Worm (Caenorhabditis elegans) whole organism, L4 larva: ENCODE measurements around the gene dnj-15.
"Not testable (repeated sequence)": the region's sequence is repeated elsewhere in the genome, so short reads cannot be mapped to it uniquely, and the experiment has no call there.

Experiments
- D1046.2 ChIP-seq: fragments of 200-800 bp; sonication (Bioruptor generic); IDR thresholded peaks from 2 replicates; pipeline ENCODE4 v1.3.6; 2022; ENCODE audit warnings: missing genetic modification characterization, missing compliant biosample characterization
- F37D6.2 ChIP-seq: sonication (generic microtip); optimal IDR thresholded peaks from 2 replicates; lab custom pipeline; 2016; ENCODE audit warnings: mild to moderate bottlenecking, missing genetic modification characterization, missing compliant biosample characterization
- R02D3.7 ChIP-seq: fragments of 150-350 bp; sonication (generic microtip); optimal IDR thresholded peaks from 3 replicates; lab custom pipeline; 2014; ENCODE audit warnings: missing biosample characterization, missing genetic modification characterization
- T20F7.1 ChIP-seq: fragments of 200-800 bp; sonication (Bioruptor generic); optimal IDR thresholded peaks from 2 replicates; lab custom pipeline; 2018; ENCODE audit warnings: mild to moderate bottlenecking, missing genetic modification characterization, missing compliant biosample characterization
- T26A8.4 ChIP-seq: fragments of 200-800 bp; sonication (Bioruptor generic); IDR thresholded peaks from 2 replicates; pipeline ENCODE4 v1.3.6; 2022; ENCODE audit warnings: missing genetic modification characterization, missing compliant biosample characterization
- ZK546.5 ChIP-seq, 2 experiments: sonication (generic microtip); optimal IDR thresholded peaks; 2 replicates each; lab custom pipeline; 2017; ENCODE audit warnings: missing biosample characterization in 2 of 2, missing genetic modification characterization in 2 of 2
- arid-1 ChIP-seq: fragments of 200-800 bp; sonication (Bioruptor generic); conservative IDR thresholded peaks from 2 replicates; pipeline ENCODE4 v1.3.6; 2022; ENCODE audit warnings: missing genetic modification reagents, missing genetic modification characterization, missing compliant biosample characterization
- ceh-20 ChIP-seq: fragments of 200-800 bp; sonication (Bioruptor generic); IDR thresholded peaks from 2 replicates; pipeline ENCODE4 v1.3.6; 2022; ENCODE audit warnings: missing genetic modification reagents, missing genetic modification characterization, missing compliant biosample characterization
- ceh-32 ChIP-seq: sonication (generic microtip); optimal IDR thresholded peaks from 2 replicates; lab custom pipeline; 2016; ENCODE audit warnings: mild to moderate bottlenecking, missing genetic modification characterization, missing compliant biosample characterization; ENCODE audit not compliant: poor library complexity
- ceh-44 ChIP-seq: fragments of 200-800 bp; sonication (Bioruptor generic); IDR thresholded peaks from 2 replicates; pipeline ENCODE4 v1.3.6; 2022; ENCODE audit warnings: missing genetic modification reagents, missing genetic modification characterization, missing compliant biosample characterization
- ceh-62 ChIP-seq: sonication (generic microtip); optimal IDR thresholded peaks from 2 replicates; lab custom pipeline; 2017; ENCODE audit warnings: missing biosample characterization, missing genetic modification characterization
- ceh-82 ChIP-seq: sonication (generic microtip); optimal IDR thresholded peaks from 2 replicates; lab custom pipeline; 2017; ENCODE audit warnings: missing biosample characterization, missing genetic modification characterization
- cey-2 ChIP-seq: sonication (generic microtip); optimal IDR thresholded peaks from 3 replicates; lab custom pipeline; 2017; ENCODE audit warnings: missing genetic modification characterization, mild to moderate bottlenecking, missing compliant biosample characterization, antibody characterized with exemption, borderline replicate concordance; ENCODE audit not compliant: insufficient read depth
- daf-12 ChIP-seq: fragments of 150-350 bp; optimal IDR thresholded peaks from 2 replicates; lab custom pipeline; 2014; ENCODE audit warnings: missing biosample characterization, missing genetic modification reagents, missing genetic modification characterization
- dmd-6 ChIP-seq: fragments of 200-800 bp; sonication (Bioruptor generic); IDR thresholded peaks from 2 replicates; pipeline ENCODE4 v1.3.6; 2022; ENCODE audit warnings: missing genetic modification reagents, missing genetic modification characterization, missing compliant biosample characterization
- dmd-9 ChIP-seq: fragments of 200-800 bp; sonication (Bioruptor generic); IDR thresholded peaks from 2 replicates; pipeline ENCODE4 v1.3.6; 2022; ENCODE audit warnings: missing genetic modification reagents, missing genetic modification characterization, missing compliant biosample characterization
- dve-1 ChIP-seq: sonication (generic microtip); optimal IDR thresholded peaks from 2 replicates; lab custom pipeline; 2017; ENCODE audit warnings: antibody characterized with exemption, mild to moderate bottlenecking, missing genetic modification characterization, missing compliant biosample characterization; ENCODE audit not compliant: insufficient read depth
- egl-27 ChIP-seq: sonication (generic microtip); optimal IDR thresholded peaks from 3 replicates; lab custom pipeline; 2017; ENCODE audit warnings: missing biosample characterization, missing genetic modification reagents, missing genetic modification characterization
- fkh-10 ChIP-seq: fragments of 150-350 bp; optimal IDR thresholded peaks from 2 replicates; lab custom pipeline; 2014; ENCODE audit warnings: missing biosample characterization, missing genetic modification reagents, missing genetic modification characterization
- fos-1 ChIP-seq: fragments of 150-350 bp; optimal IDR thresholded peaks from 2 replicates; lab custom pipeline; 2014; ENCODE audit warnings: missing biosample characterization, missing genetic modification characterization
- hif-1 ChIP-seq, 2 experiments: sonication (generic microtip); optimal IDR thresholded peaks; 2 replicates each; lab custom pipeline; 2016 to 2017; ENCODE audit warnings: missing compliant biosample characterization in 2 of 2, missing genetic modification characterization in 2 of 2, missing genetic modification reagents in 2 of 2, missing genotype in 2 of 2, mild to moderate bottlenecking in 1 of 2
- lin-29 ChIP-seq: fragments of 200-800 bp; sonication (Bioruptor generic); IDR thresholded peaks from 2 replicates; pipeline ENCODE4 v1.3.6; 2022; ENCODE audit warnings: missing genetic modification reagents, missing genetic modification characterization, missing compliant biosample characterization
- lir-3 ChIP-seq: sonication (generic microtip); optimal IDR thresholded peaks from 2 replicates; lab custom pipeline; 2016; ENCODE audit warnings: mild to moderate bottlenecking, missing genetic modification characterization, missing compliant biosample characterization
- madf-9 ChIP-seq: fragments of 200-800 bp; sonication (Bioruptor generic); conservative IDR thresholded peaks from 2 replicates; pipeline ENCODE4 v1.3.6; 2022; ENCODE audit warnings: missing genetic modification reagents, missing genetic modification characterization, missing compliant biosample characterization
- mxl-3 ChIP-seq: fragments of 200-800 bp; sonication (Bioruptor generic); optimal IDR thresholded peaks from 2 replicates; lab custom pipeline; 2018; ENCODE audit warnings: mild to moderate bottlenecking, missing genetic modification characterization, missing compliant biosample characterization
- nhr-10 ChIP-seq: fragments of 150-350 bp; optimal IDR thresholded peaks from 2 replicates; lab custom pipeline; 2014; ENCODE audit warnings: missing biosample characterization, missing genetic modification characterization
- nhr-11 ChIP-seq: fragments of 150-350 bp; optimal IDR thresholded peaks from 2 replicates; lab custom pipeline; 2014; ENCODE audit warnings: missing biosample characterization, missing genetic modification characterization
- nhr-41 ChIP-seq: fragments of 200-800 bp; sonication (Bioruptor generic); IDR thresholded peaks from 2 replicates; pipeline ENCODE4 v1.3.6; 2022; ENCODE audit warnings: missing genetic modification reagents, missing genetic modification characterization, missing compliant biosample characterization
- nhr-48 ChIP-seq: sonication (generic microtip); optimal IDR thresholded peaks from 2 replicates; lab custom pipeline; 2016; ENCODE audit warnings: mild to moderate bottlenecking, missing genetic modification characterization, missing compliant biosample characterization
- pha-4 ChIP-seq, 2 experiments: fragments of 150-350 bp in 1 of 2; fragments of 200-800 bp in 1 of 2; sonication (Bioruptor generic) in 1 of 2; IDR thresholded peaks in 1 of 2; optimal IDR thresholded peaks in 1 of 2; 2 replicates each; pipeline versions ENCODE4 v1.3.6 to Lab custom; 2014 to 2022; ENCODE audit warnings: missing genetic modification characterization in 2 of 2, missing genetic modification reagents in 2 of 2, missing biosample characterization in 1 of 2, missing compliant biosample characterization in 1 of 2
- pqm-1 ChIP-seq: sonication (generic microtip); optimal IDR thresholded peaks from 2 replicates; lab custom pipeline; 2017; ENCODE audit warnings: missing biosample characterization, missing genetic modification characterization
- sdz-12 ChIP-seq: fragments of 200-800 bp; sonication (Bioruptor generic); optimal IDR thresholded peaks from 2 replicates; lab custom pipeline; 2018; ENCODE audit warnings: mild to moderate bottlenecking, missing genetic modification characterization, missing compliant biosample characterization
- snpc-1.2 ChIP-seq: fragments of 200-800 bp; sonication (Bioruptor generic); IDR thresholded peaks from 2 replicates; pipeline ENCODE4 v1.3.6; 2022; ENCODE audit warnings: missing genetic modification reagents, missing genetic modification characterization, missing compliant biosample characterization
- spr-3 ChIP-seq: fragments of 200-800 bp; sonication (Bioruptor generic); optimal IDR thresholded peaks from 2 replicates; lab custom pipeline; 2018; ENCODE audit warnings: mild to moderate bottlenecking, missing genetic modification characterization, missing compliant biosample characterization
- tra-1 ChIP-seq: fragments of 200-800 bp; sonication (Bioruptor generic); IDR thresholded peaks from 2 replicates; pipeline ENCODE4 v1.3.6; 2022; ENCODE audit warnings: missing genetic modification reagents, missing genetic modification characterization, missing compliant biosample characterization
- zag-1 ChIP-seq: fragments of 150-350 bp; optimal IDR thresholded peaks from 2 replicates; lab custom pipeline; 2014; ENCODE audit warnings: missing biosample characterization, missing genetic modification characterization
- zfp-3 ChIP-seq: fragments of 200-800 bp; sonication (Bioruptor generic); conservative IDR thresholded peaks from 2 replicates; pipeline ENCODE4 v1.3.6; 2022; ENCODE audit warnings: missing genetic modification reagents, missing genetic modification characterization, missing compliant biosample characterization
- zip-11 ChIP-seq: fragments of 200-800 bp; sonication (Bioruptor generic); IDR thresholded peaks from 2 replicates; pipeline ENCODE4 v1.3.6; 2022; ENCODE audit warnings: missing genetic modification characterization, missing compliant biosample characterization
- ztf-7 ChIP-seq: fragments of 150-350 bp; optimal IDR thresholded peaks from 2 replicates; lab custom pipeline; 2014; ENCODE audit warnings: missing biosample characterization, missing genetic modification characterization

dnj-15 gene

ce11 chrIV:4186099-4186498 lies 9.9 kb downstream of the dnj-15 start, which contains the start of gene K08D10.11:
Gene K08D10.11, minus strand, starts transcription at chrIV:4186199.
- not testable (repeated sequence) for TF ChIP-seq F37D6.2; lir-3 (tag; lab: Kevin White, UChicago); T26A8.4 (GFP tag; lab: Robert Waterston, UW)

ce11 chrIV:4196729-4197128 lies 20.5 kb downstream of the dnj-15 start, which contains the start of gene K06B9.6:
Gene K06B9.6, minus strand, starts transcription at chrIV:4196829.
- TF ChIP-seq sdz-12 (GFP tag; lab: Kevin White, UChicago); zfp-3 (GFP tag; lab: Robert Waterston, UW); nhr-10 (tag; lab: Kevin White, UChicago): not testable (repeated sequence)

- TF ChIP-seq pha-4 (GFP tag; IDR thresholded peaks at IDR 0.05; lab: Robert Waterston, UW); pha-4 (tag; optimal IDR thresholded peaks at IDR 0.05; lab: Kevin White, UChicago); fkh-10 (GFP tag; lab: Kevin White, UChicago); hif-1 (tag; optimal IDR thresholded peaks at IDR 0.05; lab: Kevin White, UChicago): not testable (repeated sequence)
- TF ChIP-seq, all 104 proteins: peak for 0; not testable (repeated sequence) for 104
Observed at ce11 chrIV:4197167-4197566, 21.0 kb downstream of the dnj-15 start, which contains the start of gene cyp-25A6. Gene cyp-25A6, plus strand, starts transcription at chrIV:4197467.

DNA sequence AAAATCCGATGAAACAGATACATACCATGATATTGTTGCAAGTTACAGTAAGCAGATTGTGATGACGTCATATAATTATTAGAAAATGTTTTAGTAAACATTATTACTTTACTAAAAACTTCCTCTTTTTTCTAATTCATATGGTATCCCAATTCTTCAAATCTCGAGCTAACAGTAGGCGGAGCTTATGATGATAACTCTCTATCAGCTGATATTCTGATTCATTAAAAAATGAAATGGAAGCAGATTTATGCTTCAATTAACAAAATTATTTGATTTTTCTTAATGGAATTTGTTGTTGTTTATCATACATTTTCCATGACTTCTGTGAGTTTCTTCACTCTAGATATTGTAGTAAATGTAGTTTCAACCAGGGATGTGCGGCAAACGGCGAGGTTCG lies 28.1 kb downstream of the dnj-15 start, which contains the start of gene pax-2:
Gene pax-2 (minus strand): TSS at position 101 of the 400 bp plus-strand sequence.
- TF ChIP-seq egl-27 (tag; lab: Kevin White, UChicago) (no peak), nhr-48 (tag; lab: Kevin White, UChicago) (no peak), F37D6.2 (no peak), zip-11 (no peak), ceh-62 (no peak), ceh-32 (tag; lab: Kevin White, UChicago) (no peak), daf-12 (tag; lab: Kevin White, UChicago) (no peak), snpc-1.2 (GFP tag; lab: Robert Waterston, UW) (no peak)

- TF ChIP-seq madf-9 (GFP tag; lab: Robert Waterston, UW) (no peak), ceh-82 (tag; lab: Kevin White, UChicago) (no peak), dmd-9 (GFP tag; lab: Robert Waterston, UW) (no peak), dmd-6 (GFP tag; lab: Robert Waterston, UW) (no peak), nhr-41 (GFP tag; lab: Robert Waterston, UW) (no peak), sdz-12 (GFP tag; lab: Kevin White, UChicago) (no peak), R02D3.7 (tag; lab: Kevin White, UChicago) (no peak), fos-1 (tag; lab: Kevin White, UChicago) (no peak), pqm-1 (tag; lab: Kevin White, UChicago) (no peak), hif-1 (tag; optimal IDR thresholded peaks at IDR 0.05; lab: Kevin White, UChicago) (no peak), ceh-44 (no peak)
Observed at ce11 chrIV:4207088-4207487, 30.9 kb downstream of the dnj-15 start, which contains the start of gene osgn-1. Gene osgn-1, plus strand, starts transcription at chrIV:4207388.

DNA sequence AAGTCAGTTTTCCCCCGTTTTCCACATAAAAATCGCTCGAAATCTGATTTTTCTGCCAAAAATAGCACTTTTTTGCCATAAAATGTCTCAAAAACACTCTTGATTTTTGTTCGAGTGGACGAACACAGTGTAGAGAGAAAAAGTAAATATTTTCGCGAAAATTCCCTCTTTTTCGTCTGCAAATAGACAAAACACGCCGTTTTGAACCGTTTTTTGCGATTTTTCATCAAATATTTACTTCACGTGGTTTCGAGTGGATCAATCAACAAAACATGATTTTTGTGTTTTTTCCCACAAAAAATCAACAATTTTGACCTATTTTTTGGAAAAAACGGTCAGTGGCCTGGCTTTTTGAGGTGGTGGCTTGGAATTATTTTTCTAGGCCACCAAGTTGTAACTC lies 32.9 kb downstream of the dnj-15 start:
- TF ChIP-seq dve-1 (tag; lab: Kevin White, UChicago) (no peak), ceh-20 (GFP tag; lab: Robert Waterston, UW) (no peak), ztf-7 (no peak), lin-29 (GFP tag; lab: Robert Waterston, UW) (no peak), cey-2 (no peak), zag-1 (tag; lab: Kevin White, UChicago) (no peak), T20F7.1 (GFP tag; lab: Kevin White, UChicago) (no peak), mxl-3 (GFP tag; lab: Kevin White, UChicago) (no peak), D1046.2 (no peak), nhr-11 (tag; lab: Kevin White, UChicago) (no peak), ZK546.5 (tag; optimal IDR thresholded peaks at IDR 0.05; lab: Kevin White, UChicago) (no peak), spr-3 (no peak), snpc-1.2 (GFP tag; lab: Robert Waterston, UW) (no peak), arid-1 (GFP tag; lab: Robert Waterston, UW) (no peak), dmd-9 (GFP tag; lab: Robert Waterston, UW) (no peak), madf-9 (GFP tag; lab: Robert Waterston, UW) (no peak), fos-1 (tag; lab: Kevin White, UChicago) (no peak), tra-1 (GFP tag; lab: Robert Waterston, UW) (no peak)
